Fruit fly (Drosophila melanogaster): ENCODE measurements around the gene Dpm1.

DNA sequence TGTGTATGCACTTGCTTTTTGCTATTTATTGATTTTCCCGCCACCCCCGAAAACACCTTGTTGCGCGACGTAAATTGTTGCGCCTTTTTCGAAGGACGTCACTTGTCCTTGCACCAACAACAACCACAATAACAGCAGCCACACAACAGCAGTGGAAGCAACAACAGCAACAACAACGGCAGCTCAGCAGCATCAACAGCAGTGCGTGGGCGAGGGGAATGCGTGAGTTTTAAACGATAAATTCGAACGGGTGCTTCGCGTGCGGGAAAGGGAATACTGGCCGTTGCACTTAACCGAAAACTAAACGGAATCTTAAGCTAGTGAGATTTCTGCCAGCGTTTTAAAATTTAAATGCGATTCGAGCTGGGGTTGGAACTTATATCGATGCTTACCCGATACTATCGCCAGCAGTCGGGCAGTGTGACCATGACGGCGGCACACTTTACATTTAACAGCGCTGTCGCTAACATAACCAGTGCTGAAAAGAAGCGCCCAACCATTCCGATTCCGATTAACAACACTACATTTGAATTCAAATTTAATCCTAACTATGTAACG is 17.7 kb downstream of the Dpm1 start, which contains the start of gene cyst:
- no peak for TF ChIP-seq psq (GFP tag; optimal IDR thresholded peaks at IDR 0.05)
- TF ChIP-seq rgr (GFP tag; optimal IDR thresholded peaks at IDR 0.05), result peak; percentile 57
- TF ChIP-seq Rel (GFP tag; optimal IDR thresholded peaks at IDR 0.05), result no peak
- no peak for TF ChIP-seq Rel (tag; optimal IDR thresholded peaks at IDR 0.05)
- TF ChIP-seq pan (optimal IDR thresholded peaks at IDR 0.05), result no peak
- peak; percentile 73 for TF ChIP-seq h (GFP tag; optimal IDR thresholded peaks at IDR 0.05)
- no peak for TF ChIP-seq usp (GFP tag; optimal IDR thresholded peaks at IDR 0.05)
- no peak for TF ChIP-seq dmrt93B (GFP tag; optimal IDR thresholded peaks at IDR 0.05)
- peak; percentile 43 for TF ChIP-seq OdsH (GFP tag; optimal IDR thresholded peaks at IDR 0.05)

All from whole organism, wandering third instar larva.